Fruit fly (Drosophila melanogaster): ENCODE data around the gene CG9784.

The CG9784 gene

DNA sequence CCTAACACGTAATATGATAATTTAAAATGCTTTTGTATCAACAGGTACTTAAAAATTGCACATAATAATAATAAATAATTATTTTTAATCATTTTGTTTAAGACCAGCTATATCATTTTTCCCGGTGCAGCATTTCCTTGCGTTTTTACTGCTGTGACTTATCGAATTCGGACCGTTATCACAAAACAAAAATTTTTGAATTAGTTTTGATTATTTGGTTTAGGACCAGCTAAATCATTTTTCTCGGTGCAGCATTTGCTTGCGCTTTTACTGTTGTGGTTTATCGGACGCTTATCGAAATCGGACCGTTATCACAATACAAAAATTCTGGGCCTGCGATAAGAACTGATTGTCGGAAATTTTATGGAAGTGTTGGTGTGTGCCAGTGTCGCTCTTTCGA lies 46.4 kb downstream of the CG9784 start (continued):
- TF ChIP-seq CG10462 (GFP tag; optimal IDR thresholded peaks at IDR 0.05) (peak; percentile 62), tin (GFP tag; optimal IDR thresholded peaks at IDR 0.05) (peak; percentile 76), Max (GFP tag; optimal IDR thresholded peaks at IDR 0.05) (peak; percentile 48), CG12236 (GFP tag; optimal IDR thresholded peaks at IDR 0.05) (peak; percentile 19), sob (GFP tag; IDR thresholded peaks at IDR 0.05) (peak; percentile 79), Awh (GFP tag; IDR thresholded peaks at IDR 0.05) (0 out of 2 replicates have a peak, but pooled peaks have one; percentile 40), CG6254 (GFP tag; optimal IDR thresholded peaks at IDR 0.05) (peak; percentile 73), Scr (GFP tag; IDR thresholded peaks at IDR 0.05; ENCODE audit: partially characterized antibody) (no peak), CkIIα-i1 (GFP tag; IDR thresholded peaks at IDR 0.05) (0 out of 2 replicates have a peak, but pooled peaks have one; percentile 12), pb (GFP tag; optimal IDR thresholded peaks at IDR 0.05) (peak; percentile 57), oc (tag; optimal IDR thresholded peaks at IDR 0.05) (peak; percentile 37), grn (GFP tag; optimal IDR thresholded peaks at IDR 0.05) (peak; percentile 95), CG2875 (GFP tag; optimal IDR thresholded peaks at IDR 0.05) (peak; percentile 80), CG2202 (tag; optimal IDR thresholded peaks at IDR 0.05) (peak; percentile 58), Dek (tag; optimal IDR thresholded peaks at IDR 0.05) (peak; percentile 80), CG4707 (GFP tag; optimal IDR thresholded peaks at IDR 0.05) (peak; percentile 46), Kr (GFP tag; optimal IDR thresholded peaks at IDR 0.05) (no peak), CG9437 (GFP tag; optimal IDR thresholded peaks at IDR 0.05) (peak; percentile 77), kay (GFP tag; optimal IDR thresholded peaks at IDR 0.05) (no peak), maf-S (GFP tag; optimal IDR thresholded peaks at IDR 0.05) (peak; percentile 40), CG3281 (GFP tag; optimal IDR thresholded peaks at IDR 0.05) (peak; percentile 87), sqz (GFP tag; optimal IDR thresholded peaks at IDR 0.05) (peak; percentile 59), btn (GFP tag; optimal IDR thresholded peaks at IDR 0.05) (no peak), gt (GFP tag; IDR thresholded peaks at IDR 0.05) (no peak), pfk (GFP tag; optimal IDR thresholded peaks at IDR 0.05) (no peak), Doc3 (GFP tag; IDR thresholded peaks at IDR 0.05; ENCODE audit: partially characterized antibody) (no peak), CG2199 (GFP tag; IDR thresholded peaks at IDR 0.05) (no peak), MTF-1 (GFP tag; optimal IDR thresholded peaks at IDR 0.05; ENCODE audit: borderline replicate concordance) (peak; percentile 60), CG10274 (GFP tag; optimal IDR thresholded peaks at IDR 0.05) (peak; percentile 42), CG13894 (tag; optimal IDR thresholded peaks at IDR 0.05) (peak; percentile 25), CG3995 (GFP tag; optimal IDR thresholded peaks at IDR 0.05) (no peak), run (tag; optimal IDR thresholded peaks at IDR 0.05) (peak; percentile 72), Elba2 (GFP tag; optimal IDR thresholded peaks at IDR 0.05) (no peak), Adf1 (GFP tag; IDR thresholded peaks at IDR 0.05) (no peak), CG2116 (GFP tag; optimal IDR thresholded peaks at IDR 0.05) (peak; percentile 51), onecut (GFP tag; IDR thresholded peaks at IDR 0.05) (peak; percentile 65), dimm (GFP tag; IDR thresholded peaks at IDR 0.05) (no peak), CG11504 (tag; optimal IDR thresholded peaks at IDR 0.05) (peak; percentile 88), CG10267 (tag; optimal IDR thresholded peaks at IDR 0.05) (peak; percentile 74), CG12071 (GFP tag; optimal IDR thresholded peaks at IDR 0.05) (peak; percentile 79), mld (GFP tag; IDR thresholded peaks at IDR 0.05; ENCODE audit: partially characterized antibody) (no peak), CG6654 (GFP tag; optimal IDR thresholded peaks at IDR 0.05) (peak; percentile 63), Bdp1 (GFP tag; optimal IDR thresholded peaks at IDR 0.05) (no peak), CG1529 (GFP tag; optimal IDR thresholded peaks at IDR 0.05) (peak; percentile 81), twi (tag; optimal IDR thresholded peaks at IDR 0.05) (peak; percentile 30), CG33557 (GFP tag; optimal IDR thresholded peaks at IDR 0.05) (no peak), CG2712 (tag; optimal IDR thresholded peaks at IDR 0.05) (peak; percentile 86), zf30C (GFP tag; optimal IDR thresholded peaks at IDR 0.05) (peak; percentile 89), CG12299 (tag; optimal IDR thresholded peaks at IDR 0.05) (peak; percentile 53), bbx (GFP tag; IDR thresholded peaks at IDR 0.05; ENCODE audit: partially characterized antibody) (no peak), CHES-1-like (GFP tag; optimal IDR thresholded peaks at IDR 0.05) (peak; percentile 47)
